Worm (Caenorhabditis elegans): Measurements from ENCODE around the gene B0547.2.

ce11 chrIV:5682547-5683234 is 36.9 kb downstream of the B0547.2 start, which contains the start of the genes C55C3.7 and C55C3.6:
- TF ChIP-seq him-1 (tag; optimal IDR thresholded peaks at IDR 0.05) = no peak
- TF ChIP-seq dao-5 (tag; optimal IDR thresholded peaks at IDR 0.05) = no peak
- no peak for TF ChIP-seq W03F9.2 (tag; optimal IDR thresholded peaks at IDR 0.05)
